Worm (Caenorhabditis elegans) whole organism, late embryonic: ENCODE measurements around the gene srx-125.

ENCODE experiments used
- C08G9.2 ChIP-seq: sonication (generic microtip); optimal IDR thresholded peaks from 2 replicates; lab custom pipeline; 2016; ENCODE audit warnings: mild to moderate bottlenecking, missing genetic modification characterization, moderate library complexity, missing compliant biosample characterization
- C38D4.7 ChIP-seq: fragments of 200-800 bp; sonication (Bioruptor generic); optimal IDR thresholded peaks from 2 replicates; lab custom pipeline; 2018; ENCODE audit warnings: mild to moderate bottlenecking, missing genetic modification characterization, moderate library complexity, missing compliant biosample characterization
- T23F11.4 ChIP-seq: fragments of 200-800 bp; sonication (Bioruptor generic); optimal IDR thresholded peaks from 2 replicates; lab custom pipeline; 2018; ENCODE audit warnings: mild to moderate bottlenecking, missing genetic modification characterization, missing compliant biosample characterization
- ahr-1 ChIP-seq: sonication (generic microtip); optimal IDR thresholded peaks from 2 replicates; lab custom pipeline; 2016; ENCODE audit warnings: missing genetic modification characterization, missing compliant biosample characterization
- ceh-14 ChIP-seq: sonication (generic microtip); optimal IDR thresholded peaks from 2 replicates; lab custom pipeline; 2016; ENCODE audit warnings: missing genotype, missing genetic modification characterization, missing compliant biosample characterization
- ceh-18 ChIP-seq: sonication (generic microtip); optimal IDR thresholded peaks from 2 replicates; lab custom pipeline; 2016; ENCODE audit warnings: missing genetic modification characterization, missing compliant biosample characterization
- ceh-19 ChIP-seq: fragments of 200-800 bp; sonication (Bioruptor generic); optimal IDR thresholded peaks from 2 replicates; lab custom pipeline; 2018; ENCODE audit warnings: mild to moderate bottlenecking, missing genetic modification characterization, missing compliant biosample characterization
- ceh-2 ChIP-seq: sonication (generic microtip); optimal IDR thresholded peaks from 2 replicates; lab custom pipeline; 2016; ENCODE audit warnings: missing genotype, missing genetic modification characterization, missing compliant biosample characterization
- ceh-22 ChIP-seq: sonication (generic microtip); optimal IDR thresholded peaks from 2 replicates; lab custom pipeline; 2017; ENCODE audit warnings: missing biosample characterization, missing genetic modification characterization
- ceh-31 ChIP-seq: sonication (generic microtip); optimal IDR thresholded peaks from 2 replicates; lab custom pipeline; 2016; ENCODE audit warnings: missing genetic modification characterization, missing compliant biosample characterization
- ceh-34 ChIP-seq: sonication (generic microtip); optimal IDR thresholded peaks from 2 replicates; lab custom pipeline; 2016; ENCODE audit warnings: mild to moderate bottlenecking, missing genetic modification characterization, missing compliant biosample characterization
- ceh-6 ChIP-seq: fragments of 200-800 bp; sonication (Bioruptor generic); optimal IDR thresholded peaks from 2 replicates; lab custom pipeline; 2018; ENCODE audit warnings: mild to moderate bottlenecking, missing genetic modification characterization, missing compliant biosample characterization
- ceh-9 ChIP-seq: sonication (generic microtip); optimal IDR thresholded peaks from 2 replicates; lab custom pipeline; 2016; ENCODE audit warnings: mild to moderate bottlenecking, missing genetic modification characterization, inconsistent platforms, missing compliant biosample characterization
- che-1 ChIP-seq: sonication (generic microtip); optimal IDR thresholded peaks from 2 replicates; lab custom pipeline; 2016; ENCODE audit warnings: mild to moderate bottlenecking, missing genetic modification characterization, missing compliant biosample characterization
- dmd-4 ChIP-seq: sonication (generic microtip); optimal IDR thresholded peaks from 2 replicates; lab custom pipeline; 2016; ENCODE audit warnings: borderline replicate concordance, missing genetic modification characterization, missing compliant biosample characterization
- elt-2 ChIP-seq: sonication (generic microtip); optimal IDR thresholded peaks from 2 replicates; lab custom pipeline; 2016; ENCODE audit warnings: missing genetic modification reagents, missing genetic modification characterization, missing compliant biosample characterization
- ets-4 ChIP-seq: sonication (generic microtip); optimal IDR thresholded peaks from 2 replicates; lab custom pipeline; 2016; ENCODE audit warnings: missing genetic modification characterization, missing compliant biosample characterization
- eyg-1 ChIP-seq: sonication (generic microtip); optimal IDR thresholded peaks from 2 replicates; lab custom pipeline; 2016; ENCODE audit warnings: missing genotype, missing genetic modification characterization, missing compliant biosample characterization
- fax-1 ChIP-seq: sonication (generic microtip); optimal IDR thresholded peaks from 2 replicates; lab custom pipeline; 2016; ENCODE audit warnings: missing genotype, missing genetic modification characterization, missing compliant biosample characterization
- fkh-6 ChIP-seq: sonication (generic microtip); optimal IDR thresholded peaks from 2 replicates; lab custom pipeline; 2016; ENCODE audit warnings: missing genetic modification characterization, missing compliant biosample characterization
- hlh-13 ChIP-seq: fragments of 200-800 bp; sonication (Bioruptor generic); optimal IDR thresholded peaks from 2 replicates; lab custom pipeline; 2018; ENCODE audit warnings: mild to moderate bottlenecking, missing genetic modification characterization, missing compliant biosample characterization
- hlh-15 ChIP-seq: sonication (generic microtip); optimal IDR thresholded peaks from 2 replicates; lab custom pipeline; 2016; ENCODE audit warnings: missing genetic modification characterization, missing compliant biosample characterization
- hlh-30 ChIP-seq: sonication (generic microtip); optimal IDR thresholded peaks from 2 replicates; lab custom pipeline; 2017; ENCODE audit warnings: antibody characterized with exemption, missing genetic modification characterization, missing compliant biosample characterization; ENCODE audit not compliant: insufficient read depth
- hlh-6 ChIP-seq: sonication (generic microtip); optimal IDR thresholded peaks from 2 replicates; lab custom pipeline; 2016; ENCODE audit warnings: missing genotype, missing genetic modification characterization, missing compliant biosample characterization
- hlh-8 ChIP-seq: sonication (generic microtip); optimal IDR thresholded peaks from 2 replicates; lab custom pipeline; 2016; ENCODE audit warnings: missing genotype, missing genetic modification characterization, missing compliant biosample characterization
- lim-6 ChIP-seq: sonication (generic microtip); optimal IDR thresholded peaks from 2 replicates; lab custom pipeline; 2016; ENCODE audit warnings: missing genetic modification characterization, missing compliant biosample characterization
- lin-11 ChIP-seq: fragments of 200-800 bp; sonication (Bioruptor generic); optimal IDR thresholded peaks from 2 replicates; lab custom pipeline; 2018; ENCODE audit warnings: mild to moderate bottlenecking, missing genetic modification characterization, missing compliant biosample characterization
- madf-2 ChIP-seq: sonication (generic microtip); optimal IDR thresholded peaks from 2 replicates; lab custom pipeline; 2017; ENCODE audit warnings: missing genetic modification characterization, missing compliant biosample characterization
- nfya-1 ChIP-seq: sonication (generic microtip); optimal IDR thresholded peaks from 2 replicates; lab custom pipeline; 2017; ENCODE audit warnings: missing genetic modification characterization, mild to moderate bottlenecking, missing compliant biosample characterization, antibody characterized with exemption, moderate library complexity
- nhr-11 ChIP-seq: fragments of 150-350 bp; optimal IDR thresholded peaks from 2 replicates; lab custom pipeline; 2014; ENCODE audit warnings: missing biosample characterization, missing genetic modification characterization
- pat-9 ChIP-seq: fragments of 200-800 bp; sonication (Bioruptor generic); optimal IDR thresholded peaks from 2 replicates; lab custom pipeline; 2018; ENCODE audit warnings: mild to moderate bottlenecking, missing genetic modification characterization, moderate library complexity, missing compliant biosample characterization
- pha-4 ChIP-seq: fragments of 150-350 bp; optimal IDR thresholded peaks from 2 replicates; lab custom pipeline; 2018; ENCODE audit warnings: missing biosample characterization, missing genetic modification reagents, missing genetic modification characterization
- pros-1 ChIP-seq: fragments of 150-350 bp; optimal IDR thresholded peaks from 2 replicates; lab custom pipeline; 2014; ENCODE audit warnings: missing biosample characterization, missing genetic modification reagents, missing genetic modification characterization
- ref-2 ChIP-seq: sonication (generic microtip); optimal IDR thresholded peaks from 2 replicates; lab custom pipeline; 2016; ENCODE audit warnings: missing genetic modification characterization, missing compliant biosample characterization
- rnt-1 ChIP-seq: sonication (generic microtip); optimal IDR thresholded peaks from 2 replicates; lab custom pipeline; 2016; ENCODE audit warnings: missing genetic modification characterization, missing compliant biosample characterization
- sdc-2 ChIP-seq: sonication (generic microtip); optimal IDR thresholded peaks from 2 replicates; lab custom pipeline; 2016; ENCODE audit warnings: missing genotype, missing genetic modification characterization, missing compliant biosample characterization
- sox-2 ChIP-seq: fragments of 200-800 bp; sonication (Bioruptor generic); IDR thresholded peaks from 2 replicates; pipeline ENCODE4 v1.3.6; 2022; ENCODE audit warnings: missing genetic modification reagents, missing genetic modification characterization, missing compliant biosample characterization
- sox-4 ChIP-seq: sonication (generic microtip); optimal IDR thresholded peaks from 2 replicates; lab custom pipeline; 2017; ENCODE audit warnings: mild to moderate bottlenecking, missing genetic modification characterization, inconsistent platforms, missing compliant biosample characterization
- syd-9 ChIP-seq: sonication (generic microtip); optimal IDR thresholded peaks from 2 replicates; lab custom pipeline; 2016; ENCODE audit warnings: mild to moderate bottlenecking, missing genetic modification characterization, moderate library complexity, missing compliant biosample characterization
- tbx-2 ChIP-seq: sonication (generic microtip); optimal IDR thresholded peaks from 2 replicates; lab custom pipeline; 2016; ENCODE audit warnings: missing genetic modification characterization, missing compliant biosample characterization
- unc-42 ChIP-seq: sonication (generic microtip); optimal IDR thresholded peaks from 2 replicates; lab custom pipeline; 2016; ENCODE audit warnings: missing genotype, missing genetic modification characterization, missing compliant biosample characterization
- unc-55 ChIP-seq: sonication (generic microtip); optimal IDR thresholded peaks from 2 replicates; lab custom pipeline; 2017; ENCODE audit warnings: missing biosample characterization, missing genetic modification reagents, missing genetic modification characterization
- ztf-16 ChIP-seq: sonication (generic microtip); optimal IDR thresholded peaks from 2 replicates; lab custom pipeline; 2017; ENCODE audit warnings: missing genetic modification characterization, missing compliant biosample characterization

Gene srx-125

DNA sequence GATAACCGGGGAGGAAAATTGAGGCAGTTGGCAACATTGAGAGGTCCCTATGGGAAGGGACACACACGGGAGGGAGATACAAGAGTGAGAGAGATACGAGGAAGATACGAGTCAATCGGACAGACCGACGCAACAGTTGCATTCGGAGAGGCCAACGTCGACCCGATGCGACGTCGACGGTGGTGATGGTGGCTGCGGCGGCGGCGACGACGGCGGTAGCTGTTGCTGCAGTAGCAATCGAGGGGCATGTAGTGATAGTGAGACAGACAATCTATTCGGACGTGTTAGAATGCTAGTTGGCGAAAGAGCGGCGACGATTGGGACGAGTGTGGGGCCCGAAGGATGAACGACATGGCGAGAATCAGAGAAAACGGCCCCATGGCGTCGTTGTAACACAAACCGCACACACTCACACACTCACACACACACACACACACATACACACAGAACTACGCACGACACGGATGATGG, 26.2 kb downstream of the srx-125 start (continued):
- TF ChIP-seq ceh-22 (tag; lab: Kevin White, UChicago), result no peak
- TF ChIP-seq unc-42 (tag; lab: Kevin White, UChicago), result peak; percentile 19
- TF ChIP-seq pat-9, result peak; percentile 75
- TF ChIP-seq ets-4 (tag; lab: Kevin White, UChicago), result no peak
- TF ChIP-seq ref-2, result peak; percentile 25
- peak; percentile 10 for TF ChIP-seq hlh-13
- TF ChIP-seq ceh-14, result no peak
- no peak for TF ChIP-seq T23F11.4 (GFP tag; lab: Kevin White, UChicago)

- no peak for TF ChIP-seq pha-4 (tag; lab: Kevin White, UChicago)
- peak; percentile 76 for TF ChIP-seq unc-55
- peak; percentile 18 for TF ChIP-seq unc-42 (tag; lab: Kevin White, UChicago)
- TF ChIP-seq, all 69 proteins: peak for 2
Observed at ce11 chrV:13394968-13395367, 27.8 kb downstream of the srx-125 start.

- TF ChIP-seq madf-2, result peak; percentile 2
- no peak for TF ChIP-seq sox-2 (GFP tag; lab: Robert Waterston, UW)
- peak; percentile 25 for TF ChIP-seq C38D4.7 (GFP tag; lab: Kevin White, UChicago)
- TF ChIP-seq ceh-6 (GFP tag; lab: Kevin White, UChicago), result peak; percentile 24
- peak; percentile 62 for TF ChIP-seq unc-55
- TF ChIP-seq nfya-1 (tag; lab: Kevin White, UChicago), result peak; percentile 42
- TF ChIP-seq unc-42 (tag; lab: Kevin White, UChicago), result peak; percentile 66
- TF ChIP-seq hlh-30 (tag; lab: Kevin White, UChicago), result peak; percentile 31
- peak; percentile 7 for TF ChIP-seq elt-2 (tag; lab: Kevin White, UChicago)
- TF ChIP-seq fkh-6 (tag; lab: Kevin White, UChicago), result no peak
- no peak for TF ChIP-seq ztf-16 (tag; lab: Kevin White, UChicago)
- TF ChIP-seq dmd-4 (tag; lab: Kevin White, UChicago), result peak; percentile 62
- TF ChIP-seq hlh-6 (tag; lab: Kevin White, UChicago), result peak; percentile 60
- no peak for TF ChIP-seq lim-6 (tag; lab: Kevin White, UChicago)
- TF ChIP-seq ceh-31 (tag; lab: Kevin White, UChicago), result peak; percentile 75
- TF ChIP-seq C08G9.2, result peak; percentile 23
- peak; percentile 5 for TF ChIP-seq fax-1 (tag; lab: Kevin White, UChicago)
- TF ChIP-seq ahr-1 (tag; lab: Kevin White, UChicago), result peak; percentile 17
- peak; percentile 34 for TF ChIP-seq hlh-8 (tag; lab: Kevin White, UChicago)
- peak; percentile 40 for TF ChIP-seq syd-9 (tag; lab: Kevin White, UChicago)
- TF ChIP-seq pros-1 (tag; lab: Kevin White, UChicago), result peak; percentile 61
- TF ChIP-seq ceh-34 (tag; lab: Kevin White, UChicago), result peak; percentile 72
- TF ChIP-seq rnt-1 (tag; lab: Kevin White, UChicago), result peak; percentile 6
- TF ChIP-seq nhr-11, result no peak
- peak; percentile 51 for TF ChIP-seq T23F11.4 (GFP tag; lab: Kevin White, UChicago)
- TF ChIP-seq hlh-15, result peak; percentile 43
- no peak for TF ChIP-seq ceh-9 (tag; lab: Kevin White, UChicago)
- TF ChIP-seq ets-4 (tag; lab: Kevin White, UChicago), result no peak
- peak; percentile 64 for TF ChIP-seq tbx-2 (tag; lab: Kevin White, UChicago)
- peak; percentile 5 for TF ChIP-seq sdc-2 (tag; lab: Kevin White, UChicago)
- TF ChIP-seq lin-11 (tag; lab: Kevin White, UChicago), result no peak
- peak; percentile 29 for TF ChIP-seq ceh-18 (tag; lab: Kevin White, UChicago)
- peak; percentile 64 for TF ChIP-seq ceh-14
- peak; percentile 13 for TF ChIP-seq eyg-1
- peak; percentile 19 for TF ChIP-seq ceh-2
- TF ChIP-seq che-1, result peak; percentile 46
- peak; percentile 60 for TF ChIP-seq ceh-19
- peak; percentile 34 for TF ChIP-seq sox-4 (tag; lab: Kevin White, UChicago)
Observed at ce11 chrV:13396426-13396825, 29.3 kb downstream of the srx-125 start.
